Fruit fly (Drosophila melanogaster): ENCODE measurements around the gene Pbp95.
A peak's percentile ranks its signal among the peaks of the same experiment; 100 is the strongest.

- TF ChIP-seq toe (GFP tag; optimal IDR thresholded peaks at IDR 0.05) (no peak), bab1 (GFP tag; optimal IDR thresholded peaks at IDR 0.05) (no peak), CG7101 (tag; optimal IDR thresholded peaks at IDR 0.05) (no peak), kay (GFP tag; ENCODE audit: borderline replicate concordance) (peak; percentile 31), CG11617 (GFP tag; optimal IDR thresholded peaks at IDR 0.05) (no peak), tj (GFP tag; optimal IDR thresholded peaks at IDR 0.05) (no peak), Hr96 (GFP tag; optimal IDR thresholded peaks at IDR 0.05) (no peak)
Observed at dm6 chr3R:8040843-8041242, 27.3 kb downstream of the Pbp95 start, which contains the start of gene CG43060.

Data from whole organism, adult.